Worm (Caenorhabditis elegans) whole organism, late embryonic: ENCODE results near the gene lec-12.

Experiments used
- ceh-19 ChIP-seq: fragments of 200-800 bp; sonication (Bioruptor generic); optimal IDR thresholded peaks from 2 replicates; lab custom pipeline; 2018; ENCODE audit warnings: mild to moderate bottlenecking, missing genetic modification characterization, missing compliant biosample characterization
- lim-6 ChIP-seq: sonication (generic microtip); optimal IDR thresholded peaks from 2 replicates; lab custom pipeline; 2016; ENCODE audit warnings: missing genetic modification characterization, missing compliant biosample characterization
- nhr-11 ChIP-seq: fragments of 150-350 bp; optimal IDR thresholded peaks from 2 replicates; lab custom pipeline; 2014; ENCODE audit warnings: missing biosample characterization, missing genetic modification characterization
- pag-3 ChIP-seq: sonication (generic microtip); optimal IDR thresholded peaks from 2 replicates; lab custom pipeline; 2016; ENCODE audit warnings: missing compliant biosample characterization, missing genetic modification characterization, borderline replicate concordance

ce11 chrV:240287-240686 lies 36.1 kb downstream of the lec-12 start, which contains the start of gene txt-2:
- TF ChIP-seq lim-6 (tag; lab: Kevin White, UChicago): no peak
- no peak for TF ChIP-seq pag-3 (tag; lab: Kevin White, UChicago)
- TF ChIP-seq nhr-11 (tag; lab: Kevin White, UChicago): no peak
- TF ChIP-seq ceh-19 (GFP tag; lab: Kevin White, UChicago): no peak
